Worm (Caenorhabditis elegans): ENCODE results near the gene spch-1.

The spch-1 gene

ce11 chrIV:10141930-10142505, 30.7 kb upstream of the spch-1 start, which contains the start of the genes gst-2, gst-4 and dhs-12:
gst-2 (minus strand) TSS chrIV:10142061.
gst-4 (plus strand) TSS chrIV:10142225.
dhs-12 (plus strand) TSS chrIV:10142455.
- TF ChIP-seq blmp-1 (tag; optimal IDR thresholded peaks at IDR 0.05) (no peak), lsy-2 (tag; optimal IDR thresholded peaks at IDR 0.05) (no peak), elt-3 (tag; optimal IDR thresholded peaks at IDR 0.05) (no peak), nhr-76 (tag; optimal IDR thresholded peaks at IDR 0.05) (no peak), ceh-83 (GFP tag; optimal IDR thresholded peaks at IDR 0.05) (no peak), cnd-1 (tag; optimal IDR thresholded peaks at IDR 0.05) (no peak), nhr-2 (tag; optimal IDR thresholded peaks at IDR 0.05) (no peak), unc-120 (tag; optimal IDR thresholded peaks at IDR 0.05; ENCODE audit: poor library complexity, severe bottlenecking) (no peak), sem-2 (GFP tag; optimal IDR thresholded peaks at IDR 0.05) (no peak), sptf-1 (tag; optimal IDR thresholded peaks at IDR 0.05) (no peak), lin-13 (tag; optimal IDR thresholded peaks at IDR 0.05) (no peak), hlh-1 (tag; optimal IDR thresholded peaks at IDR 0.05) (no peak), ceh-39 (tag; optimal IDR thresholded peaks at IDR 0.05) (no peak), lin-32 (GFP tag; optimal IDR thresholded peaks at IDR 0.05) (no peak), zip-8 (tag; optimal IDR thresholded peaks at IDR 0.05) (no peak), ham-2 (GFP tag; optimal IDR thresholded peaks at IDR 0.05) (no peak), nhr-28 (tag; optimal IDR thresholded peaks at IDR 0.05) (no peak), ceh-43 (GFP tag; optimal IDR thresholded peaks at IDR 0.05) (no peak), pha-4 (tag; optimal IDR thresholded peaks at IDR 0.05) (no peak)

ce11 chrIV:10140143-10140542, 28.8 kb upstream of the spch-1 start, which contains the start of gene gst-3:
gst-3 (minus strand) TSS chrIV:10140243.
- TF ChIP-seq pha-4 (tag; optimal IDR thresholded peaks at IDR 0.05) (no peak), ceh-83 (GFP tag; optimal IDR thresholded peaks at IDR 0.05) (no peak), nhr-2 (tag; optimal IDR thresholded peaks at IDR 0.05) (no peak), sptf-1 (tag; optimal IDR thresholded peaks at IDR 0.05) (no peak), M03D4.4 (tag; optimal IDR thresholded peaks at IDR 0.05) (no peak), lsy-2 (tag; optimal IDR thresholded peaks at IDR 0.05) (no peak), blmp-1 (tag; optimal IDR thresholded peaks at IDR 0.05) (no peak), nhr-237 (tag; optimal IDR thresholded peaks at IDR 0.05) (no peak), bed-3 (GFP tag; optimal IDR thresholded peaks at IDR 0.05) (no peak), ces-1 (GFP tag; optimal IDR thresholded peaks at IDR 0.05) (no peak)

ce11 chrIV:10137804-10138203, 26.5 kb upstream of the spch-1 start, which contains the start of gene K08F4.12:
K08F4.12 (plus strand) TSS chrIV:10138104.
- TF ChIP-seq unc-62 (GFP tag; optimal IDR thresholded peaks at IDR 0.05) (no peak), tbx-8 (GFP tag; optimal IDR thresholded peaks at IDR 0.05) (no peak), sptf-1 (tag; optimal IDR thresholded peaks at IDR 0.05) (no peak), ces-1 (GFP tag; optimal IDR thresholded peaks at IDR 0.05) (no peak), lsy-2 (tag; optimal IDR thresholded peaks at IDR 0.05) (no peak), mls-2 (tag; optimal IDR thresholded peaks at IDR 0.05) (no peak), ham-2 (GFP tag; optimal IDR thresholded peaks at IDR 0.05) (no peak), ceh-43 (GFP tag; optimal IDR thresholded peaks at IDR 0.05) (no peak), lin-13 (tag; optimal IDR thresholded peaks at IDR 0.05) (no peak), pha-4 (tag; optimal IDR thresholded peaks at IDR 0.05) (no peak), unc-39 (tag; optimal IDR thresholded peaks at IDR 0.05) (no peak), nhr-28 (tag; optimal IDR thresholded peaks at IDR 0.05) (no peak), cnd-1 (tag; optimal IDR thresholded peaks at IDR 0.05) (no peak)

- TF ChIP-seq elt-1 (tag; optimal IDR thresholded peaks at IDR 0.05; ENCODE audit: borderline replicate concordance, insufficient read depth) (no peak), ztf-11 (tag; optimal IDR thresholded peaks at IDR 0.05) (no peak), nhr-76 (tag; optimal IDR thresholded peaks at IDR 0.05) (no peak), unc-120 (tag; optimal IDR thresholded peaks at IDR 0.05; ENCODE audit: poor library complexity, severe bottlenecking) (no peak), nhr-12 (tag; optimal IDR thresholded peaks at IDR 0.05) (no peak), hlh-1 (tag; optimal IDR thresholded peaks at IDR 0.05) (no peak), tbx-8 (GFP tag; optimal IDR thresholded peaks at IDR 0.05) (no peak), elt-3 (tag; optimal IDR thresholded peaks at IDR 0.05) (no peak), snpc-4 (tag; optimal IDR thresholded peaks at IDR 0.05) (no peak), nhr-2 (tag; optimal IDR thresholded peaks at IDR 0.05) (no peak), unc-39 (tag; optimal IDR thresholded peaks at IDR 0.05) (no peak), ceh-39 (tag; optimal IDR thresholded peaks at IDR 0.05) (no peak), bed-3 (GFP tag; optimal IDR thresholded peaks at IDR 0.05) (no peak), sem-2 (GFP tag; optimal IDR thresholded peaks at IDR 0.05) (no peak), cnd-1 (tag; optimal IDR thresholded peaks at IDR 0.05) (no peak), pha-4 (tag; optimal IDR thresholded peaks at IDR 0.05) (no peak), lin-13 (tag; optimal IDR thresholded peaks at IDR 0.05) (no peak), ham-2 (GFP tag; optimal IDR thresholded peaks at IDR 0.05) (no peak), drap-1 (GFP tag; optimal IDR thresholded peaks at IDR 0.05) (no peak), nhr-28 (tag; optimal IDR thresholded peaks at IDR 0.05) (no peak)
These were observed 24.5 kb upstream of the spch-1 start, which contains the start of gene K08F4.5 for ce11 chrIV:10135817-10136216. K08F4.5 (minus strand) TSS chrIV:10135917.

All from whole organism, mixed stage, embryonic.